Worm (Caenorhabditis elegans): ENCODE data around the gene srw-2.

The srw-2 gene

DNA sequence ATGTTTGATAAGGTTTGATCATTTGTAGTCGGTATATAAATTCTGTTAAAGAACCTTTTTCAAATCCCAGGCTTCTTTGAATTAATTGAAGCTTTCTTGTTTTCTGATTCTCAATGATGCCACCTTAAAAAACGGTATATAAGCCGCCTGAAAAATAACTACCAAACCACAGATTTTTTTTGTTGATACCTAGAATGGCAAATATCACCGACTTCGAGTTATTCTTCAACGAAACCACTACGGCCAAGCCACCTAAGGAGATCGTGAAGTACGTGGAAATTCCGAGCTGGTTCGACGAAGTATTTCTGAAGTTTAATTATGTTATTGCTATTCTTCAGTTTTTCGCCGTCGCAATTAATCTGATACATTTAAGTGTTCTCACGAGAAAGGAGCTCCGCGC, at the start of gene srw-2:
TSS of gene srw-2 (plus strand) at position 62 of the 400 bp plus-strand sequence.
- TF ChIP-seq unc-62 (GFP tag; optimal IDR thresholded peaks at IDR 0.05), result no peak

ce11 chrV:2792958-2793357, 37.7 kb upstream of the srw-2 start:
- TF ChIP-seq unc-62 (GFP tag; optimal IDR thresholded peaks at IDR 0.05), result no peak

DNA sequence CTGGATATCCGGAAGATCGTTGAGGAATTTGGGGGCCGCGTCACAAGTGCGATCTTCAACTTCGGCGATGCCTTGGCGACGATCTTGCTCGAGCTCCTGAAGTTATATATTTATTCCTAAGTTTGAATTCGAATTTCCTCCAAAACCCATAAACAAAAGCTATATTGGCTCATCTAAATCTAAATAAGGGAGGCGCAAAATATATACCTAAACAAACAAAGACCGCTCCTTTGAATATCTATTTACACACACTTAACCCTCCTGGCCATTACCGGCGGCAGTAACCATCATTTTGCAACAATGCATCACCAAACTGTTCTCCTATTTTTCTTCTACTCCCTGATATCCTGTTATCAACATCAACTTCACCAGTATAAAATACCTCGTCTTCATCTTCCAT, 34.7 kb upstream of the srw-2 start, which contains the start of gene F54E2.2:
TSS of gene F54E2.2 (plus strand) at position 301 of the 400 bp plus-strand sequence.
- no peak for TF ChIP-seq unc-62 (GFP tag; optimal IDR thresholded peaks at IDR 0.05)

ce11 chrV:2799172-2799869, 31.4 kb upstream of the srw-2 start:
- TF ChIP-seq unc-62 (GFP tag; optimal IDR thresholded peaks at IDR 0.05), result no peak

DNA sequence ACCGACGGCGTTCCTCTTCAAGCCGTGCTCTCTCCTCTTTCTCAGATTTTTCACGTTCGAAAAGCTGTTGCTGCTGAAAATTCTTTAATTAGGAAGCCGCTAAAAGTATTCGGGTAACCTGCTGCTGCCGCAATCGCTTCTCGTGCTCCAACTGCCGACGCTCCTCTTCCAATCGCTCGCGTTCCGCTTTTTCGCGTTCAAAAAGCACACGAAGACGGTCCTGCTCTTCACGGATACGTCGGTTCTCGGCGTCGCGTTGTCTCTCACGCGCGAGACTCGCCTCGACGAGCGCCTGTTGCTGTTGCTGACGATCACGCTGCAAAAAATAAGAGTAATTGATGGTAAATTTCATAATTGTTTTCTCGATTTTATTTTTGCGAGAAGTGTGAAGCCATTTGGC, 30.0 kb upstream of the srw-2 start:
- no peak for TF ChIP-seq unc-62 (GFP tag; optimal IDR thresholded peaks at IDR 0.05)

DNA sequence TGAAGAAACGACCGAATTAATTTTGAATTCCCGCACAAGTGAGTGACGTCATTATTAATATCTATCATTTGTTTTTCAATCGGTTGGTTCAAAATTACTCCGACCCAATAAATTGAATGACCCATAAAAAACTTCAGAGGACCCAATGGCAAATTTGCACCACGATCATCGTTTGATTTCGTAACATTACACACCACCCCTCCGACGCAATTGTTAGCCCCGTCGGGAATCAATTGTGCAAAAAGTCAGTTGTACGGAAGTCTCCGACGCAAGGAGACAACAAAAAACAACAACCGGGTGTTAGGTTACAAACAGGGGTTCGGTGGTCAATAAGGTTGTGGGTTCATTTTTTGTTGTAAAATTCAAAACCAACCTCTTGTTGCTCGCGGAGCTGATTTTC, 28.7 kb upstream of the srw-2 start:
- no peak for TF ChIP-seq unc-62 (GFP tag; optimal IDR thresholded peaks at IDR 0.05)

- no peak for TF ChIP-seq unc-62 (GFP tag; optimal IDR thresholded peaks at IDR 0.05)
These were observed 27.4 kb upstream of the srw-2 start for ce11 chrV:2803258-2803657.

ce11 chrV:2807760-2808159, 22.9 kb upstream of the srw-2 start, which contains the start of gene ketn-1:
Gene ketn-1 (minus strand): TSS chrV:2807860.
- no peak for TF ChIP-seq unc-62 (GFP tag; optimal IDR thresholded peaks at IDR 0.05)

DNA sequence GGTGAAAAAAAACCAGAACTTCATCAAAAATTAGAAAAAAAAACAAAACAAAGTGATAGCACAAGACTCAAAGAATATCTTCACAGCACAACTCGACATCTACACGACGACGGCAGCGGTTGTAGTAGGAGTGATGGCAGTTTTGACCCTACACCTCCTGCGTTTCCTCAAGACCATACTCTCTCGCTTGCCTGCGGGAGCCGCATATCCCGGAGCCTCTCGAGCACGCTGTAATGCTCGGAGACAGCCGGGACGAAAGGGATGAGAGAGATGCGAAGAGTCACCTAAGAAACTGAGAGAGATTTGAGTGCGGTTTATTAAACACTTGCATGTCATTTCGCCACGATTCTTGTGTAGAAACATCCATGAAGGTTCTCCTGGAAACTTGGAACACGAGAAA, 21.2 kb upstream of the srw-2 start:
- TF ChIP-seq unc-62 (GFP tag; optimal IDR thresholded peaks at IDR 0.05), result no peak

ce11 chrV:2810164-2810563, 20.5 kb upstream of the srw-2 start, which contains the start of gene F54E2.1:
Gene F54E2.1 (plus strand): TSS chrV:2810398.
- TF ChIP-seq unc-62 (GFP tag; optimal IDR thresholded peaks at IDR 0.05), result no peak

- no peak for TF ChIP-seq unc-62 (GFP tag; optimal IDR thresholded peaks at IDR 0.05)
These were observed 16.8 kb upstream of the srw-2 start, which contains the start of gene F54E2.9 for ce11 chrV:2813856-2814255. Gene F54E2.9 (minus strand): TSS chrV:2813987.

ce11 chrV:2815956-2816355, 14.7 kb upstream of the srw-2 start, which contains the start of gene F54E2.5:
Gene F54E2.5 (minus strand): TSS chrV:2816056.
- no peak for TF ChIP-seq unc-62 (GFP tag; optimal IDR thresholded peaks at IDR 0.05)

ce11 chrV:2818117-2818516, 12.6 kb upstream of the srw-2 start, which contains the start of gene srt-34:
Gene srt-34 (minus strand): TSS chrV:2818217.
- TF ChIP-seq unc-62 (GFP tag; optimal IDR thresholded peaks at IDR 0.05), result no peak

DNA sequence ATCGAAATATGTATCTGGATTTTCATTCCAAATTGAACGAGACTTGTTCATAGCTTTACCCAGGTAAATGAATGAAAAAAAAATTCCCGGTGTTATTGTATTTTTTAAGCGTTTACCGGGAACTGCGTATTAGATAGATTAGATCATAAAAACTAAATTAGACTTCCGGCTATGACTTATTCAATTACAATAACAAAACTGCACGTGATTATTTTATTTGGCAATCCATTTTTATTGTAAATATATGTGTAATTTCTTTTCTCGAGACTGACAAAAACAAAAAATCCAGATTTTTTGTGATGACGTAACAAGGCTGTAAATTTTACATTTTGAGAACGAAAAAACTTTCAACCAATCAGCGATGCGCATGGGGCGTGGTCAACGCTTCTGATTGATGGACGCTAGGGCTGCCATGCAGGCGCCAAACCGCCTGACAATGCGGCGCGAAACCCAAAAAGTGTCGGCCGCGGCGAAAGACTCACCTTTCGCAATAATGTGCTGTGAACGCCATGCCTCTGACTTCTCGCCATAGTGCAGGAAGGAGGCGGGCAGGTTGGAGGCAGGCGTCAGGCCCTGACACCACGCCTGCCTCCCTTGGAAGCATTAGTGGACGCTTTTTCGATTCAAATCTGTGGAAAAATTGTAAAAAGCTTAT, 8.9 kb upstream of the srw-2 start, which contains the start of gene srh-36:
TSS of gene srh-36 (minus strand) at position 51 of the 655 bp plus-strand sequence.
- no peak for TF ChIP-seq unc-62 (GFP tag; optimal IDR thresholded peaks at IDR 0.05)

ce11 chrV:2825978-2826377, 4.7 kb upstream of the srw-2 start:
- no peak for TF ChIP-seq unc-62 (GFP tag; optimal IDR thresholded peaks at IDR 0.05)

DNA sequence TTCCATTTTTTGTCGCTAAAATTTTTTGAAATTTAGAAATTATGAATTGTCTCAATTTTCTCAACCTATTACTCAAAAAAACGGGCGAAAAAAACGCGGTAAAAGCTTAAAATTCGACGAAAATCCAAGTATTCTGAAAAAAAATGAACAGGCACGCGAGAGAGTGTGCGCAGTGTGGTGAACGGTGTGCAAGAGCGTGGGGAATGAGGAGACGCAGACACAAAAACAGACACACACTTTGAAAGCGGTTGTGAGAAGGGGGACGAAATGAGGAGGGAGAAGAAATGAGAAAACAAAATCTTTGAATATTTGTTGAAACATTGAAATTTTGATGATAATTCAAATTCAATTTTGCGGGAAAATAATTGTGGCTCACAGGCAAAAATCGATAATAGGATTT, 3.9 kb upstream of the srw-2 start, which contains the start of gene T03D3.5:
TSS of gene T03D3.5 (minus strand) at position 21 of the 400 bp plus-strand sequence.
- TF ChIP-seq unc-62 (GFP tag; optimal IDR thresholded peaks at IDR 0.05), result no peak

ce11 chrV:2832666-2833065, 2.0 kb downstream of the srw-2 start, which contains the start of gene srj-50:
Gene srj-50 (plus strand): TSS chrV:2832966.
- no peak for TF ChIP-seq unc-62 (GFP tag; optimal IDR thresholded peaks at IDR 0.05)
